Worm (Caenorhabditis elegans): Measurements from ENCODE around the gene K09C6.10.

DNA sequence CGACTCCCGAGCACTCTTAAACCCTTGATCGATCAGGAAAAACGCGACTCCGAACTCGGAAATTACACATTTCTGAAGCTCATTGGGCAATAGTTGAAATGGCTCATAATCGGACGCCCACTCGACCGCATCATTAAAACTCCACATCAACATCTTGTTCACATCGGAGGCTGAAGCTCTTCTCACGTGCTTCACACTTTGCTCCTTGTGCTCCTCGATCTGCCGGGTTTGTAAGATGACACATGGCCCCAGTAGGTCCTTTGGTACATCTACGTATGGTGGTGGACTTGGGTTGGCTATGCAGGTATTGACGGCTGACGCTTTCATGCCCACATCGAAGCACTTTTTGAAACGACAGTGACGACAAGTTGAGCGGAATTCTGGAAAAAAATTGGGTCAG, 35.7 kb upstream of the K09C6.10 start:
- TF ChIP-seq hmg-4 (GFP tag; optimal IDR thresholded peaks at IDR 0.05) (no peak), ama-1 (optimal IDR thresholded peaks at IDR 0.05) (no peak), flt-1 (GFP tag; IDR thresholded peaks at IDR 0.05) (no peak), tbx-37 (GFP tag; conservative IDR thresholded peaks at IDR 0.05) (no peak), pes-1 (GFP tag; IDR thresholded peaks at IDR 0.05) (no peak), tbx-11 (GFP tag; IDR thresholded peaks at IDR 0.05) (no peak), ceh-13 (GFP tag; optimal IDR thresholded peaks at IDR 0.05) (no peak), B0310.2 (tag; optimal IDR thresholded peaks at IDR 0.05) (no peak), hnd-1 (tag; optimal IDR thresholded peaks at IDR 0.05) (no peak), scrt-1 (GFP tag; IDR thresholded peaks at IDR 0.05) (no peak), tra-4 (tag; optimal IDR thresholded peaks at IDR 0.05) (no peak), F13C5.2 (tag; optimal IDR thresholded peaks at IDR 0.05) (no peak)
